Fruit fly (Drosophila melanogaster) whole organism, pupa: ENCODE measurements around the gene CG31097.

ENCODE experiments used
- CG12605 ChIP-seq: fragments of 200-800 bp; sonication (Bioruptor generic); IDR thresholded peaks from 2 replicates; pipeline ENCODE4 v1.3.6; 2022; ENCODE audit warnings: missing biosample characterization, missing genetic modification characterization
- CG34367 ChIP-seq: fragments of 200-800 bp; sonication (Bioruptor generic); optimal IDR thresholded peaks from 2 replicates; lab custom pipeline; 2018; ENCODE audit warnings: missing biosample characterization, mild to moderate bottlenecking, missing genetic modification characterization
- EcR ChIP-seq: fragments of 200-800 bp; sonication (Bioruptor generic); optimal IDR thresholded peaks from 3 replicates; lab custom pipeline; 2019; ENCODE audit warnings: missing biosample characterization, missing genetic modification characterization, mild to moderate bottlenecking, moderate library complexity, missing genetic modification reagents
- fd96Ca ChIP-seq: fragments of 200-800 bp; sonication (Bioruptor generic); IDR thresholded peaks from 3 replicates; pipeline ENCODE4 v1.3.6; 2022; ENCODE audit warnings: missing biosample characterization, missing genetic modification characterization
- rn ChIP-seq: fragments of 200-800 bp; sonication (Bioruptor generic); IDR thresholded peaks from 2 replicates; pipeline ENCODE4 v1.3.6; 2022; ENCODE audit warnings: missing biosample characterization, missing genetic modification characterization

dm6 chr3R:25320898-25321297 lies 23.3 kb upstream of the CG31097 start:
- TF ChIP-seq CG34367 (tag; lab: Kevin White, UChicago) (no peak), rn (GFP tag; lab: Robert Waterston, UW) (no peak), CG12605 (no peak), EcR (no peak), fd96Ca (GFP tag; lab: Robert Waterston, UW) (no peak)
